Worm (Caenorhabditis elegans): ENCODE results near the gene D1022.9.

ce11 chrII:7458706-7459105, 30.8 kb downstream of the D1022.9 start, which contains the start of gene D1022.5:
- no peak for TF ChIP-seq nhr-77 (tag; optimal IDR thresholded peaks at IDR 0.05)
- no peak for TF ChIP-seq elt-3 (tag; optimal IDR thresholded peaks at IDR 0.05)
- TF ChIP-seq mep-1 (tag; optimal IDR thresholded peaks at IDR 0.05), result no peak
- TF ChIP-seq ama-1 (optimal IDR thresholded peaks at IDR 0.05), result no peak
- no peak for TF ChIP-seq ceh-82 (tag; optimal IDR thresholded peaks at IDR 0.05)
- TF ChIP-seq unc-62 (GFP tag; optimal IDR thresholded peaks at IDR 0.05), result no peak

Data from whole organism, L1 larva.